Worm (Caenorhabditis elegans) whole organism, L2 larva: ENCODE results near the gene T28D6.6.

ENCODE experiments used
- F13H6.1 ChIP-seq: sonication (generic microtip); optimal IDR thresholded peaks from 2 replicates; lab custom pipeline; 2016; ENCODE audit warnings: missing genetic modification characterization, missing compliant biosample characterization
- R02D3.7 ChIP-seq: fragments of 150-350 bp; optimal IDR thresholded peaks from 2 replicates; lab custom pipeline; 2014; ENCODE audit warnings: missing biosample characterization, missing genetic modification characterization
- Y55F3AM.14 ChIP-seq: fragments of 200-800 bp; sonication (Bioruptor generic); optimal IDR thresholded peaks from 2 replicates; lab custom pipeline; 2018; ENCODE audit warnings: mild to moderate bottlenecking, missing genetic modification characterization, missing compliant biosample characterization
- alr-1 ChIP-seq: fragments of 150-350 bp; optimal IDR thresholded peaks from 2 replicates; lab custom pipeline; 2014; ENCODE audit warnings: missing biosample characterization, missing genetic modification characterization
- aly-2 ChIP-seq: fragments of 150-350 bp; optimal IDR thresholded peaks from 2 replicates; lab custom pipeline; 2014; ENCODE audit warnings: missing biosample characterization, missing genetic modification characterization
- ama-1 ChIP-seq: fragments of 150-350 bp; optimal IDR thresholded peaks from 2 replicates; lab custom pipeline; 2018; ENCODE audit warnings: inconsistent platforms
- ceh-16 ChIP-seq: fragments of 150-350 bp; optimal IDR thresholded peaks from 2 replicates; lab custom pipeline; 2014; ENCODE audit warnings: missing biosample characterization, missing genetic modification characterization
- ceh-82 ChIP-seq: fragments of 150-350 bp; optimal IDR thresholded peaks from 2 replicates; lab custom pipeline; 2014; ENCODE audit warnings: missing biosample characterization, missing genetic modification characterization
- crh-2 ChIP-seq: sonication (generic microtip); optimal IDR thresholded peaks from 2 replicates; lab custom pipeline; 2017; ENCODE audit warnings: missing biosample characterization, missing genetic modification characterization
- dmd-4 ChIP-seq: sonication (generic microtip); optimal IDR thresholded peaks from 2 replicates; lab custom pipeline; 2017; ENCODE audit warnings: missing biosample characterization, missing genetic modification characterization
- egl-27 ChIP-seq: sonication (generic microtip); optimal IDR thresholded peaks from 3 replicates; lab custom pipeline; 2017; ENCODE audit warnings: missing biosample characterization, missing genetic modification reagents, missing genetic modification characterization
- elt-1 ChIP-seq: fragments of 150-350 bp; optimal IDR thresholded peaks from 2 replicates; lab custom pipeline; 2014; ENCODE audit warnings: missing biosample characterization, missing genetic modification characterization
- elt-3 ChIP-seq: sonication (generic microtip); optimal IDR thresholded peaks from 2 replicates; lab custom pipeline; 2017; ENCODE audit warnings: missing biosample characterization, missing genetic modification characterization
- fos-1 ChIP-seq: fragments of 150-350 bp; optimal IDR thresholded peaks from 2 replicates; lab custom pipeline; 2014; ENCODE audit warnings: missing biosample characterization, missing genetic modification characterization
- gmeb-1 ChIP-seq: fragments of 150-350 bp; optimal IDR thresholded peaks from 2 replicates; lab custom pipeline; 2014; ENCODE audit warnings: missing biosample characterization, missing genetic modification characterization
- lin-11 ChIP-seq: fragments of 150-350 bp; sonication (generic microtip); optimal IDR thresholded peaks from 2 replicates; lab custom pipeline; 2014; ENCODE audit warnings: missing biosample characterization, missing genetic modification characterization, inconsistent platforms, mixed read lengths
- lin-13 ChIP-seq: fragments of 150-350 bp; optimal IDR thresholded peaks from 2 replicates; lab custom pipeline; 2014; ENCODE audit warnings: missing biosample characterization, missing genetic modification reagents, missing genetic modification characterization
- lin-39 ChIP-seq: fragments of 150-350 bp; optimal IDR thresholded peaks from 2 replicates; lab custom pipeline; 2014; ENCODE audit warnings: missing biosample characterization, missing genetic modification reagents, missing genetic modification characterization
- lsy-2 ChIP-seq, 2 experiments: fragments of 150-350 bp in 1 of 2; sonication (generic microtip) in 1 of 2; optimal IDR thresholded peaks; 2 replicates each; lab custom pipeline; 2014 to 2017; ENCODE audit warnings: missing biosample characterization in 2 of 2, missing genetic modification characterization in 2 of 2
- mab-5 ChIP-seq: fragments of 150-350 bp; optimal IDR thresholded peaks from 2 replicates; lab custom pipeline; 2014; ENCODE audit warnings: missing biosample characterization, missing genetic modification characterization
- mbf-1 ChIP-seq: sonication (generic microtip); optimal IDR thresholded peaks from 2 replicates; lab custom pipeline; 2017; ENCODE audit warnings: missing biosample characterization, missing genetic modification characterization
- mdl-1 ChIP-seq, 2 experiments: fragments of 150-350 bp in 1 of 2; sonication (generic microtip) in 1 of 2; optimal IDR thresholded peaks; 2 replicates each; lab custom pipeline; 2017; ENCODE audit warnings: missing biosample characterization in 2 of 2, missing genetic modification characterization in 2 of 2
- nhr-11 ChIP-seq: fragments of 150-350 bp; optimal IDR thresholded peaks from 2 replicates; lab custom pipeline; 2014; ENCODE audit warnings: missing biosample characterization, missing genetic modification characterization
- nhr-12 ChIP-seq: fragments of 150-350 bp; optimal IDR thresholded peaks from 2 replicates; lab custom pipeline; 2014; ENCODE audit warnings: missing biosample characterization, missing genetic modification characterization
- nhr-129 ChIP-seq: fragments of 150-350 bp; optimal IDR thresholded peaks from 2 replicates; lab custom pipeline; 2014; ENCODE audit warnings: missing biosample characterization, missing genetic modification characterization
- nhr-21 ChIP-seq: fragments of 150-350 bp; optimal IDR thresholded peaks from 2 replicates; lab custom pipeline; 2014; ENCODE audit warnings: missing biosample characterization, missing genetic modification characterization
- nhr-23 ChIP-seq: fragments of 150-350 bp; optimal IDR thresholded peaks from 2 replicates; lab custom pipeline; 2014; ENCODE audit warnings: missing biosample characterization, missing genetic modification reagents, missing genetic modification characterization
- nhr-237 ChIP-seq: fragments of 150-350 bp; optimal IDR thresholded peaks from 2 replicates; lab custom pipeline; 2014; ENCODE audit warnings: missing biosample characterization, missing genetic modification characterization
- nhr-6 ChIP-seq: fragments of 150-350 bp; optimal IDR thresholded peaks from 2 replicates; lab custom pipeline; 2014; ENCODE audit warnings: missing biosample characterization, missing genetic modification characterization
- nhr-77 ChIP-seq: fragments of 150-350 bp; optimal IDR thresholded peaks from 2 replicates; lab custom pipeline; 2014; ENCODE audit warnings: missing biosample characterization, missing genetic modification characterization
- peb-1 ChIP-seq: fragments of 150-350 bp; optimal IDR thresholded peaks from 2 replicates; lab custom pipeline; 2014; ENCODE audit warnings: missing biosample characterization, missing genetic modification characterization
- sem-4 ChIP-seq: fragments of 150-350 bp; optimal IDR thresholded peaks from 2 replicates; lab custom pipeline; 2014; ENCODE audit warnings: missing biosample characterization, missing genetic modification reagents, missing genetic modification characterization
- skn-1 ChIP-seq: sonication (generic microtip); optimal IDR thresholded peaks from 2 replicates; lab custom pipeline; 2017; ENCODE audit warnings: missing biosample characterization, missing genetic modification characterization
- sma-3 ChIP-seq: sonication (generic microtip); optimal IDR thresholded peaks from 2 replicates; lab custom pipeline; 2016; ENCODE audit warnings: missing genetic modification reagents, missing genetic modification characterization, missing compliant biosample characterization
- sma-9 ChIP-seq, 2 experiments: fragments of 150-350 bp in 1 of 2; sonication (generic microtip) in 1 of 2; optimal IDR thresholded peaks; 2 replicates each; lab custom pipeline; 2014 to 2016; ENCODE audit warnings: missing genetic modification characterization in 2 of 2, mild to moderate bottlenecking in 1 of 2, missing biosample characterization in 1 of 2, missing compliant biosample characterization in 1 of 2, missing genetic modification reagents in 1 of 2, moderate library complexity in 1 of 2
- unc-39 ChIP-seq: fragments of 150-350 bp; optimal IDR thresholded peaks from 2 replicates; lab custom pipeline; 2014; ENCODE audit warnings: missing biosample characterization, missing genetic modification characterization
- unc-55 ChIP-seq: fragments of 150-350 bp; sonication (generic microtip); optimal IDR thresholded peaks from 3 replicates; lab custom pipeline; 2014; ENCODE audit warnings: missing biosample characterization, missing genetic modification reagents, missing genetic modification characterization
- unc-62 ChIP-seq: fragments of 150-350 bp; optimal IDR thresholded peaks from 2 replicates; lab custom pipeline; 2014; ENCODE audit warnings: missing biosample characterization, missing genetic modification reagents, missing genetic modification characterization
- zag-1 ChIP-seq: fragments of 150-350 bp; optimal IDR thresholded peaks from 2 replicates; lab custom pipeline; 2014; ENCODE audit warnings: missing biosample characterization, missing genetic modification characterization
- ztf-1 ChIP-seq: fragments of 200-800 bp; sonication (Bioruptor generic); conservative IDR thresholded peaks from 2 replicates; pipeline ENCODE4 v1.3.6; 2022; ENCODE audit warnings: missing genetic modification characterization, missing compliant biosample characterization
- ztf-4 ChIP-seq: fragments of 150-350 bp; optimal IDR thresholded peaks from 2 replicates; lab custom pipeline; 2014; ENCODE audit warnings: missing biosample characterization, missing genetic modification characterization

T28D6.6 gene

DNA sequence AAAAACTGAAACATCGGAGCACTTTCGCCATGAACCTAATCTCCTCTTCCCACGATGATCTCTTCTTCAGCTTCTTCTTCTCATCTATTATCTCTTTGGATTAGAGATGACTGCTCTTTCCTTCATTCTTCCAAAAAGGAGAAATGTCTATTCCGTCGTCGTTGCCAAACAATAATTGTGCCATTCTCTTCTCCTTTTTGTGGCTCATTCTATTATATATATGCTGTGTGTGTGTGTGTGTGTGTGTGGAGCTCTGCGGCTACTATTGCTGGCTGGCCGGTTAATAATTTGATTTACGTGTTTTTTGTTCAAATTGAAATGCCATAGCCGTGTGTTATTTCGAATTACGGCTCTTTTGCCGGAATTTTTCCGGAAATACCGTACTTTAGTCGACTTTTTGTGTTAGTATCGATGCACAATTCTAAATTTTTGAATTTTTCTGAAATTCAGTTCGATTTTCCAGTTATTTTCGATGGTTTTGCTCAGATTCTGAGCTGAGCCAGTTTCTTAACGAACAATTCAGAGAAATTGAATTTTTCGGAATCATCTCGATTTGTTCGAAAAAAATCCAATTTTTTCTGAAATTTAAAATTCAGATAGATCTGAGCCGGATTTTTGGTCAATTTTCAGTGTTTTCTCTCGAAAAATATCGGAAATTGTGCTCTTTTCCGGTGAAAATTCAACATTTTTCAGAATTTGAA, 9.7 kb downstream of the T28D6.6 start, which contains the start of gene T28D6.5:
TSS of gene T28D6.5 (plus strand) at position 651 of the 701 bp plus-strand sequence.
- TF ChIP-seq ceh-82 (tag; lab: Kevin White, UChicago) (no peak), nhr-77 (tag; lab: Kevin White, UChicago) (no peak), R02D3.7 (no peak), zag-1 (peak; percentile 8)

DNA sequence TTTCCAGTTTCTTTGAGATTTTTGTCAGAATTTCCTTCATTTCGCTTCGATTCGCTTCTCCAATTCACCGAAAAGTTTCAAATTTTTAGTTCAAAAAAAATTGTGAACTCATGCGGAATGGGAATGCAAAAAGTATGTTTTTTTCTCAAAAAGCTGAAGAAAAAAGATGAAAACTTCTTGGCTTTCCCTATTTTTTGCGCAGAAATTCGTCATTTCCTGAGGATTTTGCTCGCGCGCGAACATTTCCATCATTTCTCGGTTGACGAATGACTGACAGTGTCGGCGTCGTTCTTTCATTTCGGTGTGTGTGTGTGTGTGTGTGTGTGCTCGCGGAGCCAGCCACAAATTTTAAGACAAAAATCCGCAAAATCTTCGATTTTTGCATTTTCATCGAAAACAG, 10.6 kb downstream of the T28D6.6 start:
- TF ChIP-seq nhr-6 (tag; lab: Kevin White, UChicago) (no peak), unc-55 (GFP tag; lab: Kevin White, UChicago) (peak; percentile 70)

ce11 chrIII:11324093-11324492, 18.8 kb downstream of the T28D6.6 start:
- TF ChIP-seq peb-1 (tag; lab: Kevin White, UChicago) (no peak), nhr-129 (tag; lab: Kevin White, UChicago) (no peak), mdl-1 (tag; optimal IDR thresholded peaks at IDR 0.05; lab: Kevin White, UChicago) (no peak), R02D3.7 (no peak), fos-1 (tag; lab: Kevin White, UChicago) (no peak), lsy-2 (tag; optimal IDR thresholded peaks at IDR 0.05; lab: Kevin White, UChicago) (no peak), elt-3 (tag; lab: Kevin White, UChicago) (no peak), F13H6.1 (no peak), ztf-1 (GFP tag; lab: Robert Waterston, UW) (no peak), lin-39 (tag; lab: Kevin White, UChicago) (no peak), nhr-11 (tag; lab: Kevin White, UChicago) (no peak), mbf-1 (tag; lab: Kevin White, UChicago) (no peak), unc-39 (tag; lab: Kevin White, UChicago) (no peak), aly-2 (tag; lab: Kevin White, UChicago) (no peak), ama-1 (lab: Kevin White, UChicago) (no peak), alr-1 (no peak), dmd-4 (no peak), gmeb-1 (tag; lab: Kevin White, UChicago) (no peak), nhr-23 (tag; lab: Kevin White, UChicago) (no peak), sma-3 (GFP tag; lab: Kevin White, UChicago) (no peak)

DNA sequence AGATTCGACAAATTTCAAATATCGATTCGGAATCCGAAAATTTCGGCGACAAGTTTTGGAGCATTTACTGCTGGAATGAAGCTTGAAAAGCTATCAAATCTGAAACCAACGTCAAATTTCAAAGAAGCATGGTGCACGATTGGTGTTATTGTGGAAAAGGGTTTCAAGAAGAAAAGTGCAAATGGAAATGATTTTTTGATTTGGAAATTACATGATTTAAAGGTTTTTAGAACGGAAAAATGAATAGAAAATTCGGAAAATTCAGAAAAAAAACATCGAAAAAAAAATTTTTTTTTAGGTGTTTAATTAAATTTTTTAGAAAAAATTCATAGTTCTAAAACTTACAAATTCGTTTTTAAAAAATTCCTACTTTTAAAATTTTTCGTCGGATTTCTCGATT, 24.8 kb downstream of the T28D6.6 start, which contains the start of gene teg-1:
TSS of gene teg-1 (minus strand) at position 101 of the 400 bp plus-strand sequence.
- TF ChIP-seq lin-11 (tag; lab: Kevin White, UChicago): no peak
- TF ChIP-seq aly-2 (tag; lab: Kevin White, UChicago): no peak
- no peak for TF ChIP-seq lin-39 (tag; lab: Kevin White, UChicago)
- no peak for TF ChIP-seq mab-5 (tag; lab: Kevin White, UChicago)

ce11 chrIII:11317164-11317620, 25.7 kb downstream of the T28D6.6 start, which contains the start of gene mcm-10:
TSS of gene mcm-10 (plus strand) at chrIII:11317570.
- TF ChIP-seq skn-1 (tag; lab: Kevin White, UChicago) (no peak), nhr-21 (tag; lab: Kevin White, UChicago) (peak; percentile 26), crh-2 (tag; lab: Kevin White, UChicago) (peak; percentile 69), nhr-12 (no peak), R02D3.7 (no peak), zag-1 (no peak), aly-2 (tag; lab: Kevin White, UChicago) (no peak), peb-1 (tag; lab: Kevin White, UChicago) (no peak), lin-13 (GFP tag; lab: Kevin White, UChicago) (peak; percentile 66), dmd-4 (no peak), egl-27 (tag; lab: Kevin White, UChicago) (no peak), mdl-1 (tag; optimal IDR thresholded peaks at IDR 0.05; lab: Kevin White, UChicago) (no peak), elt-3 (tag; lab: Kevin White, UChicago) (no peak), gmeb-1 (tag; lab: Kevin White, UChicago) (peak; percentile 89), nhr-129 (tag; lab: Kevin White, UChicago) (peak; percentile 72), lsy-2 (tag; optimal IDR thresholded peaks at IDR 0.05; lab: Kevin White, UChicago) (peak; percentile 70 to 83), nhr-23 (tag; lab: Kevin White, UChicago) (no peak), sma-3 (GFP tag; lab: Kevin White, UChicago) (peak; percentile 88), ceh-16 (tag; lab: Kevin White, UChicago) (no peak), Y55F3AM.14 (GFP tag; lab: Kevin White, UChicago) (peak; percentile 45), ztf-4 (no peak), mab-5 (tag; lab: Kevin White, UChicago) (peak; percentile 25), lin-11 (tag; lab: Kevin White, UChicago) (peak; percentile 57), ztf-1 (GFP tag; lab: Robert Waterston, UW) (no peak), unc-39 (tag; lab: Kevin White, UChicago) (no peak), sma-9 (GFP tag; optimal IDR thresholded peaks at IDR 0.05; lab: Kevin White, UChicago) (no peak), sma-9 (tag; optimal IDR thresholded peaks at IDR 0.05; lab: Kevin White, UChicago) (no peak), mbf-1 (tag; lab: Kevin White, UChicago) (no peak), elt-1 (tag; lab: Kevin White, UChicago) (no peak), ama-1 (lab: Kevin White, UChicago) (no peak), nhr-237 (tag; lab: Kevin White, UChicago) (peak; percentile 28), unc-62 (GFP tag; lab: Kevin White, UChicago) (no peak), sem-4 (no peak), fos-1 (tag; lab: Kevin White, UChicago) (peak; percentile 1), nhr-77 (tag; lab: Kevin White, UChicago) (no peak)
